Worm (Caenorhabditis elegans): ENCODE measurements around the gene his-24.

ce11 chrX:14481637-14482036 lies 8.3 kb upstream of the his-24 start:
- TF ChIP-seq ztf-26 (tag; optimal IDR thresholded peaks at IDR 0.05), result no peak
- TF ChIP-seq snpc-3.4 (tag; optimal IDR thresholded peaks at IDR 0.05), result no peak
- no peak for TF ChIP-seq let-526 (GFP tag; IDR thresholded peaks at IDR 0.05)
- no peak for TF ChIP-seq bed-1 (GFP tag; IDR thresholded peaks at IDR 0.05)
- no peak for TF ChIP-seq snpc-4 (GFP tag; optimal IDR thresholded peaks at IDR 0.05)
- peak in 3 of 4 experiments; percentile 32 to 88 (median 82) for TF ChIP-seq snpc-4 (tag; optimal IDR thresholded peaks at IDR 0.05)
- TF ChIP-seq nhr-179 (tag; optimal IDR thresholded peaks at IDR 0.05), result no peak
